Fruit fly (Drosophila melanogaster): ENCODE data around the gene lft.

Gene lft

DNA sequence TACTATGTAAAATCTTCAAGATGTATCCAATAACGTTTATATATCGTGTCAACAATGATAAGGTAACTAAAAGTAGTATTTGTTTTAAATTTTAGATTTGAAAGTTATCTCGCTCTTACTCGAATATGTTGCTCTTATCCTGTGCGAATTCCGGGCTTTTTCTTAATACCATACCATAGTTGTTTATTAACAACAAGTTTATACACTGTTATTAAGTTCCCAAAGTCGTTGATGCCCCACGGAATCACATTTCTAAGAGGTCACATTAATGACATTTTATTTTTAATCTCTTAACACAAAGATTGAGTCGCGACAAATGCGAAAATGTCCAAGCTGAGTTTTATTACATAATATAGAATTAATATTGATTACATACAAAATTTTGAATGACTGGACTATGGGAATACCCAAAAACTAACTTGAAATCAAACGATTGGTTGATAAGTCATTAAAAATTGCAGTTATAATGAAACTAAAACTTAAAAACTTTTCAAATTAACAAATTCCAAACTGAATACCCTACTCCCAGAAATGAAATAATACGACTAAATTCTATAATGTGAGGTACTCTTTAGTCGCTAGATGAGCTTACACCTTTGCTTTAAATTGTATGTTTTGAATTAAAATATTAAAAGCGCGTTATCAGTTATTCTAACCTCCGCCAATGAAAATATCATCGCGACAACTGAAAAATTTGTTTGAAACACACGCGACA is 41.3 kb upstream of the lft start, which contains the start of gene CG5381:
Gene CG5381 (minus strand): TSS at position 330 of the 715 bp plus-strand sequence.
- peak; percentile 15 for TF ChIP-seq sug (tag; optimal IDR thresholded peaks at IDR 0.05)
- peak in 1 of 2 experiments; percentile 82 for TF ChIP-seq Pdp1 (GFP tag; optimal IDR thresholded peaks at IDR 0.05)
- no peak for TF ChIP-seq sob (GFP tag; IDR thresholded peaks at IDR 0.05)
- peak; percentile 96 for TF ChIP-seq D19B (GFP tag; optimal IDR thresholded peaks at IDR 0.05)
- TF ChIP-seq row (GFP tag; IDR thresholded peaks at IDR 0.05) = peak; percentile 44; the same call in 2 of the 3 replicates

DNA sequence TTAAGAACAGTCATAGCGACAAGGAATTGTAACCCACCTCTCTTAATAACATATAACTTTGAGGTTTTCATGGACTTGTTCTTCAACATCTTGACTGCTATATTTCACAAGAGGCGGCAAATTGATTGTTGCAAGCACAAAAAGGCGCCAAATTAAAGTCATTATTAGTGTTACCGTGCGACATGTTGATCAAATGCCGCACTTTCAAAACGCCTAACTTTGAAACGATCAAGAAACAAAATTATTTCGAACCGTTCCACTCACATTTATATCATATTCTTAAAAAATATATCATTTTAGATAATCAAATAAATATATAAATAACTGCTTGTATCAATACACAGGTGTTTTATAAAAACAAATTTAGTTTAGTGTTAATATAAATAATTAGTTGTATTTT is 36.5 kb upstream of the lft start, which contains the start of gene RnrL:
Gene RnrL (minus strand): TSS at position 154 of the 400 bp plus-strand sequence.
- TF ChIP-seq CG18476 (GFP tag; optimal IDR thresholded peaks at IDR 0.05) (no peak), Dp (GFP tag; optimal IDR thresholded peaks at IDR 0.05) (peak; percentile 75), stwl (tag; optimal IDR thresholded peaks at IDR 0.05) (peak; percentile 48), CG30020 (tag; optimal IDR thresholded peaks at IDR 0.05) (peak; percentile 89), MBD-R2 (GFP tag; IDR thresholded peaks at IDR 0.05) (peak; percentile 37), dati (GFP tag; IDR thresholded peaks at IDR 0.05) (no peak), Bteb2 (GFP tag; optimal IDR thresholded peaks at IDR 0.05) (no peak), pzg (GFP tag; optimal IDR thresholded peaks at IDR 0.05) (peak; percentile 40), Lim3 (GFP tag; IDR thresholded peaks at IDR 0.05) (no peak), cg (GFP tag; optimal IDR thresholded peaks at IDR 0.05) (no peak), sens (GFP tag) (peak; percentile 10), pfk (GFP tag; optimal IDR thresholded peaks at IDR 0.05) (peak; percentile 85), CG1603 (tag; optimal IDR thresholded peaks at IDR 0.05) (peak; percentile 95), E2f2 (GFP tag; IDR thresholded peaks at IDR 0.05) (peak; percentile 80), CG11456 (GFP tag; IDR thresholded peaks at IDR 0.05) (no peak), CG4854 (GFP tag; optimal IDR thresholded peaks at IDR 0.05) (no peak), gfzf (GFP tag; optimal IDR thresholded peaks at IDR 0.05) (peak; percentile 64), Hmr (GFP tag; optimal IDR thresholded peaks at IDR 0.05) (no peak), BEAF-32 (GFP tag; optimal IDR thresholded peaks at IDR 0.05) (peak; percentile 7), row (GFP tag; IDR thresholded peaks at IDR 0.05) (peak; percentile 39; the same call in 2 of the 3 replicates), CG9797 (GFP tag; optimal IDR thresholded peaks at IDR 0.05) (peak; percentile 59), CG11398 (GFP tag; optimal IDR thresholded peaks at IDR 0.05) (no peak), CG17359 (tag; optimal IDR thresholded peaks at IDR 0.05) (no peak), CG9876 (GFP tag; optimal IDR thresholded peaks at IDR 0.05) (no peak), CG14710 (tag; optimal IDR thresholded peaks at IDR 0.05) (peak; percentile 7), Sin3A (optimal IDR thresholded peaks at IDR 0.05) (no peak), trem (tag; optimal IDR thresholded peaks at IDR 0.05) (peak; percentile 6), Blimp-1 (GFP tag; optimal IDR thresholded peaks at IDR 0.05) (no peak), CG8290 (GFP tag; optimal IDR thresholded peaks at IDR 0.05) (peak; percentile 46), CG8290 (tag; optimal IDR thresholded peaks at IDR 0.05) (no peak), Nf-YC (tag; optimal IDR thresholded peaks at IDR 0.05) (no peak), repo (GFP tag; optimal IDR thresholded peaks at IDR 0.05) (no peak), CG2116 (GFP tag; optimal IDR thresholded peaks at IDR 0.05) (peak; percentile 5), bbx (GFP tag; IDR thresholded peaks at IDR 0.05; ENCODE audit: partially characterized antibody) (no peak)

All from whole organism, embryonic.